Fruit fly (Drosophila melanogaster) whole organism, adult: Measurements from ENCODE around the gene CG32428.

ENCODE experiments used
- CG11617 ChIP-seq: fragments of 200-800 bp; sonication (Bioruptor generic); optimal IDR thresholded peaks from 2 replicates; lab custom pipeline; 2017; ENCODE audit warnings: mild to moderate bottlenecking, missing biosample characterization, missing genetic modification reagents, missing genetic modification characterization
- CG12768 ChIP-seq: fragments of 200-800 bp; sonication (Bioruptor generic); optimal IDR thresholded peaks from 2 replicates; lab custom pipeline; 2017; ENCODE audit warnings: missing biosample characterization, missing genetic modification characterization, mild to moderate bottlenecking, moderate library complexity, missing genetic modification reagents
- CG14711 ChIP-seq: fragments of 200-800 bp; sonication (Bioruptor generic); optimal IDR thresholded peaks from 2 replicates; lab custom pipeline; 2018; ENCODE audit warnings: missing biosample characterization, mild to moderate bottlenecking, missing genetic modification characterization, moderate library complexity
- CG1620 ChIP-seq: fragments of 200-800 bp; sonication (Bioruptor generic); optimal IDR thresholded peaks from 2 replicates; lab custom pipeline; 2016; ENCODE audit warnings: missing biosample characterization, missing genetic modification characterization
- CG33017 ChIP-seq: fragments of 200-800 bp; sonication (Bioruptor generic); optimal IDR thresholded peaks from 2 replicates; lab custom pipeline; 2018; ENCODE audit warnings: missing biosample characterization, mild to moderate bottlenecking, missing genetic modification characterization, moderate library complexity
- CG5204 ChIP-seq: fragments of 200-800 bp; sonication (Bioruptor generic); optimal IDR thresholded peaks from 2 replicates; lab custom pipeline; 2016; ENCODE audit warnings: missing biosample characterization, missing genetic modification characterization
- CG7045 ChIP-seq: fragments of 200-800 bp; sonication (Bioruptor generic); optimal IDR thresholded peaks from 2 replicates; lab custom pipeline; 2017; ENCODE audit warnings: missing biosample characterization, mild to moderate bottlenecking, missing genetic modification characterization
- CG7101 ChIP-seq: fragments of 200-800 bp; sonication (Bioruptor generic); optimal IDR thresholded peaks from 2 replicates; lab custom pipeline; 2018; ENCODE audit warnings: missing biosample characterization, mild to moderate bottlenecking, missing genetic modification characterization, moderate library complexity
- Clk ChIP-seq: fragments of 200-800 bp; sonication (Bioruptor generic); optimal IDR thresholded peaks from 2 replicates; lab custom pipeline; 2017; ENCODE audit warnings: missing biosample characterization, missing genetic modification characterization
- Crg-1 ChIP-seq: fragments of 200-800 bp; sonication (Bioruptor generic); optimal IDR thresholded peaks from 2 replicates; lab custom pipeline; 2016; ENCODE audit warnings: missing biosample characterization, missing genetic modification characterization
- Hr96 ChIP-seq: fragments of 200-800 bp; sonication (Bioruptor generic); optimal IDR thresholded peaks from 2 replicates; lab custom pipeline; 2016; ENCODE audit warnings: missing biosample characterization, missing genetic modification characterization
- Mnt ChIP-seq: fragments of 200-800 bp; sonication (Bioruptor generic); optimal IDR thresholded peaks from 2 replicates; lab custom pipeline; 2016; ENCODE audit warnings: missing biosample characterization, mild to moderate bottlenecking, missing genetic modification characterization
- bab1 ChIP-seq: fragments of 200-800 bp; sonication (Bioruptor generic); optimal IDR thresholded peaks from 3 replicates; lab custom pipeline; 2019; ENCODE audit warnings: missing biosample characterization, mild to moderate bottlenecking, missing genetic modification characterization, moderate library complexity
- cic ChIP-seq: fragments of 200-800 bp; sonication (Bioruptor generic); optimal IDR thresholded peaks from 2 replicates; lab custom pipeline; 2017; ENCODE audit warnings: missing biosample characterization, mild to moderate bottlenecking, missing genetic modification characterization, moderate library complexity
- cnc ChIP-seq, 2 experiments: fragments of >200 bp; optimal IDR thresholded peaks; 2 replicates each; lab custom pipeline; 2017
- kay ChIP-seq: fragments of 200-800 bp; sonication (Bioruptor generic); peaks from one replicate; lab custom pipeline; 2016; ENCODE audit warnings: missing biosample characterization, missing genetic modification characterization, borderline replicate concordance
- ovo ChIP-seq: fragments of 200-800 bp; sonication (Bioruptor generic); optimal IDR thresholded peaks from 2 replicates; lab custom pipeline; 2016; ENCODE audit warnings: missing biosample characterization, missing genetic modification characterization
- pad ChIP-seq: fragments of 200-800 bp; sonication (Bioruptor generic); optimal IDR thresholded peaks from 3 replicates; lab custom pipeline; 2017; ENCODE audit warnings: missing biosample characterization, missing genetic modification characterization, mild to moderate bottlenecking, moderate library complexity, missing genetic modification reagents
- tj ChIP-seq: fragments of 200-800 bp; sonication (Bioruptor generic); optimal IDR thresholded peaks from 3 replicates; lab custom pipeline; 2017; ENCODE audit warnings: missing biosample characterization, mild to moderate bottlenecking, missing genetic modification characterization, moderate library complexity
- toe ChIP-seq: fragments of 200-800 bp; sonication (Bioruptor generic); optimal IDR thresholded peaks from 2 replicates; lab custom pipeline; 2016; ENCODE audit warnings: missing biosample characterization, missing genetic modification characterization

CG32428 gene

dm6 chr3L:20498204-20498603 is 24.7 kb upstream of the CG32428 start:
- no peak for TF ChIP-seq Hr96 (GFP tag; lab: Kevin White, UChicago)
- TF ChIP-seq CG1620 (GFP tag; lab: Kevin White, UChicago): no peak
- no peak for TF ChIP-seq Mnt (GFP tag; lab: Kevin White, UChicago)
- TF ChIP-seq CG33017 (tag; lab: Kevin White, UChicago): no peak
- no peak for TF ChIP-seq CG14711 (tag; lab: Kevin White, UChicago)
- TF ChIP-seq kay (GFP tag; lab: Kevin White, UChicago): no peak
- TF ChIP-seq cnc (optimal IDR thresholded peaks at IDR 0.05; lab: Kevin White, UChicago): no peak
- no peak for TF ChIP-seq CG7101
- TF ChIP-seq CG11617: no peak
- no peak for TF ChIP-seq pad
- TF ChIP-seq tj (GFP tag; lab: Kevin White, UChicago): no peak
- no peak for TF ChIP-seq Crg-1 (GFP tag; lab: Kevin White, UChicago)
- TF ChIP-seq CG12768: no peak
- no peak for TF ChIP-seq cic (GFP tag; lab: Kevin White, UChicago)
- TF ChIP-seq toe (GFP tag; lab: Kevin White, UChicago): no peak
- TF ChIP-seq CG7045 (GFP tag; lab: Kevin White, UChicago): no peak
- TF ChIP-seq ovo (GFP tag; lab: Kevin White, UChicago): no peak
- TF ChIP-seq CG5204 (GFP tag; lab: Kevin White, UChicago): no peak
- TF ChIP-seq bab1: no peak
- no peak for TF ChIP-seq Clk (GFP tag; lab: Kevin White, UChicago)

- TF ChIP-seq kay (GFP tag; lab: Kevin White, UChicago) (no peak), Crg-1 (GFP tag; lab: Kevin White, UChicago) (no peak), pad (no peak), Mnt (GFP tag; lab: Kevin White, UChicago) (peak; percentile 15), CG33017 (tag; lab: Kevin White, UChicago) (no peak), cic (GFP tag; lab: Kevin White, UChicago) (peak; percentile 1), ovo (GFP tag; lab: Kevin White, UChicago) (no peak), bab1 (no peak), CG1620 (GFP tag; lab: Kevin White, UChicago) (no peak), toe (GFP tag; lab: Kevin White, UChicago) (no peak), CG11617 (peak; percentile 47), CG7101 (peak; percentile 31), CG5204 (GFP tag; lab: Kevin White, UChicago) (no peak), CG12768 (no peak), Clk (GFP tag; lab: Kevin White, UChicago) (no peak)
Measured at dm6 chr3L:20497124-20497996, 23.8 kb upstream of the CG32428 start, which contains the start of gene CG32425. Gene CG32425 (plus strand): TSS chr3L:20497323.

- TF ChIP-seq bab1 (peak; percentile 21), Clk (GFP tag; lab: Kevin White, UChicago) (no peak)
Measured at dm6 chr3L:20494780-20495591, 21.5 kb upstream of the CG32428 start, which contains the start of gene ZnT77C. Gene ZnT77C (minus strand): TSS chr3L:20494921.

- TF ChIP-seq tj (GFP tag; lab: Kevin White, UChicago): no peak
- no peak for TF ChIP-seq CG7045 (GFP tag; lab: Kevin White, UChicago)
- TF ChIP-seq CG7101: no peak
- no peak for TF ChIP-seq cic (GFP tag; lab: Kevin White, UChicago)
- TF ChIP-seq pad: no peak
- TF ChIP-seq CG1620 (GFP tag; lab: Kevin White, UChicago): no peak
- TF ChIP-seq CG5204 (GFP tag; lab: Kevin White, UChicago): no peak
- TF ChIP-seq Clk (GFP tag; lab: Kevin White, UChicago): no peak
- TF ChIP-seq Mnt (GFP tag; lab: Kevin White, UChicago): no peak
Measured at dm6 chr3L:20494262-20494601, 20.7 kb upstream of the CG32428 start.

- peak; percentile 58 for TF ChIP-seq CG12768
- TF ChIP-seq cnc (optimal IDR thresholded peaks at IDR 0.05; lab: Kevin White, UChicago): no peak
- TF ChIP-seq tj (GFP tag; lab: Kevin White, UChicago): peak; percentile 63
- peak; percentile 24 for TF ChIP-seq CG5204 (GFP tag; lab: Kevin White, UChicago)
- TF ChIP-seq pad: peak; percentile 2
- peak; percentile 19 for TF ChIP-seq CG7045 (GFP tag; lab: Kevin White, UChicago)
- peak; percentile 16 for TF ChIP-seq Hr96 (GFP tag; lab: Kevin White, UChicago)
- TF ChIP-seq toe (GFP tag; lab: Kevin White, UChicago): no peak
- no peak for TF ChIP-seq kay (GFP tag; lab: Kevin White, UChicago)
- peak; percentile 95 for TF ChIP-seq bab1
- peak; percentile 10 for TF ChIP-seq Mnt (GFP tag; lab: Kevin White, UChicago)
- TF ChIP-seq CG7101: peak; percentile 81
- TF ChIP-seq CG11617: peak; percentile 75
- TF ChIP-seq Crg-1 (GFP tag; lab: Kevin White, UChicago): no peak
- TF ChIP-seq CG1620 (GFP tag; lab: Kevin White, UChicago): peak; percentile 11
- TF ChIP-seq cic (GFP tag; lab: Kevin White, UChicago): peak; percentile 21
- TF ChIP-seq ovo (GFP tag; lab: Kevin White, UChicago): no peak
- peak; percentile 76 for TF ChIP-seq CG33017 (tag; lab: Kevin White, UChicago)
- no peak for TF ChIP-seq Clk (GFP tag; lab: Kevin White, UChicago)
- peak; percentile 78 for TF ChIP-seq CG14711 (tag; lab: Kevin White, UChicago)
Measured at dm6 chr3L:20493417-20494261, 20.1 kb upstream of the CG32428 start.
